Worm (Caenorhabditis elegans): ENCODE results near the gene str-81.

ce11 chrV:19250983-19251382 lies at the start of gene str-81:
- no peak for TF ChIP-seq nhr-237 (tag; optimal IDR thresholded peaks at IDR 0.05)
- TF ChIP-seq unc-55 (GFP tag; optimal IDR thresholded peaks at IDR 0.05), result no peak
- TF ChIP-seq nhr-12 (tag; optimal IDR thresholded peaks at IDR 0.05), result no peak
- TF ChIP-seq alr-1 (tag; optimal IDR thresholded peaks at IDR 0.05), result no peak
- no peak for TF ChIP-seq R02D3.7 (tag; optimal IDR thresholded peaks at IDR 0.05)
- TF ChIP-seq lsy-2 (tag; optimal IDR thresholded peaks at IDR 0.05), result no peak
- no peak for TF ChIP-seq dmd-4 (tag; optimal IDR thresholded peaks at IDR 0.05)
- no peak for TF ChIP-seq skn-1 (tag; optimal IDR thresholded peaks at IDR 0.05)
- TF ChIP-seq ama-1 (optimal IDR thresholded peaks at IDR 0.05), result no peak
- no peak for TF ChIP-seq ceh-82 (tag; optimal IDR thresholded peaks at IDR 0.05)
- no peak for TF ChIP-seq nhr-77 (tag; optimal IDR thresholded peaks at IDR 0.05)
- no peak for TF ChIP-seq ztf-4 (tag; optimal IDR thresholded peaks at IDR 0.05)
